Worm (Caenorhabditis elegans): ENCODE data around the gene Y39A1A.17.

Y39A1A.17 gene

DNA sequence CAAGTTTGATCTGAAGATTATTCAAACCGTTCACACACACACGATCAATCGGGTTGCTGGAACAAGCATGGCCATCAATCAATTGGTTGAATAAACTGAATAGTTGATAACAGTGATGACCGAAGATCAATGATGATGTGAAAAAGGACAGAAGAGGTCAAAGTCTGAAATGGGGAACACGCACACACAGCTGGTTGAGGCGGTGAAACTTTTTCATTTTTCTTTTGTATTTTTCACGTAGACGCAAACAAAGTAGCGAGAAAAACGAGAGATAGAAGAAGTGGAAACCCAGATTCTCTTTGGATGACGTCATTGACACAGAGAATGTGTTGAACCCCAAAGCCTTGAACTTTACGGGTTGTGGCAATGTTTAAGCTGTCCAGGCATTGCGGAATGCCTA is 26.6 kb upstream of the Y39A1A.17 start:
- no peak for TF ChIP-seq unc-86 (tag; optimal IDR thresholded peaks at IDR 0.05)
- TF ChIP-seq ama-1 (optimal IDR thresholded peaks at IDR 0.05) = no peak
- TF ChIP-seq hlh-13 (GFP tag; optimal IDR thresholded peaks at IDR 0.05) = no peak
- no peak for TF ChIP-seq unc-42 (tag; optimal IDR thresholded peaks at IDR 0.05)
- TF ChIP-seq ceh-14 (tag; optimal IDR thresholded peaks at IDR 0.05) = no peak
- TF ChIP-seq ceh-22 (tag; optimal IDR thresholded peaks at IDR 0.05) = no peak
- TF ChIP-seq C08G9.2 (tag; optimal IDR thresholded peaks at IDR 0.05) = no peak

DNA sequence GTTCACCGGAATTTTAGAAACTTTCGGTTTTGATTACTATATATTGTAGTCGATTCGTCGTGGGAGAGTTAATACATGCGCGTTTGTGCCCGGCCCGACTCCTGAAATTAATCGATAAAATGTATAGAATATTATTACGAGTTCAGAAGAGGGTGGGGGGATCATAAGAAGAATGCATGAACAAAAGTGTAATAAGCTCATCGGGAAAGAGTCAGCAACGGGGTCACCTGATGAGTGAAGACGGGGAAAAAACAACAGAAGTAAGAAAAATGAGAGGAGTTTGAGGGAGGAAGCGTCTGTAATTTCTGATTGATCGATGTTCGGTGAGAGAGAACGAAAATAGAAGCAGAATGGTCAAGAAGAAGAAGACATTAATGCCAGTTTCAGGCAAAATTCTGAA is 25.2 kb upstream of the Y39A1A.17 start, which contains the start of gene W09D10.4:
Gene W09D10.4 (minus strand): TSS at position 101 of the 400 bp plus-strand sequence.
- no peak for TF ChIP-seq unc-86 (tag; optimal IDR thresholded peaks at IDR 0.05)
- no peak for TF ChIP-seq ahr-1 (tag; optimal IDR thresholded peaks at IDR 0.05)
- no peak for TF ChIP-seq ceh-30 (tag; optimal IDR thresholded peaks at IDR 0.05)
- TF ChIP-seq unc-3 (GFP tag; conservative IDR thresholded peaks at IDR 0.05) = no peak
- TF ChIP-seq unc-3 (tag; optimal IDR thresholded peaks at IDR 0.05) = no peak
- TF ChIP-seq pat-9 (tag; optimal IDR thresholded peaks at IDR 0.05) = no peak

DNA sequence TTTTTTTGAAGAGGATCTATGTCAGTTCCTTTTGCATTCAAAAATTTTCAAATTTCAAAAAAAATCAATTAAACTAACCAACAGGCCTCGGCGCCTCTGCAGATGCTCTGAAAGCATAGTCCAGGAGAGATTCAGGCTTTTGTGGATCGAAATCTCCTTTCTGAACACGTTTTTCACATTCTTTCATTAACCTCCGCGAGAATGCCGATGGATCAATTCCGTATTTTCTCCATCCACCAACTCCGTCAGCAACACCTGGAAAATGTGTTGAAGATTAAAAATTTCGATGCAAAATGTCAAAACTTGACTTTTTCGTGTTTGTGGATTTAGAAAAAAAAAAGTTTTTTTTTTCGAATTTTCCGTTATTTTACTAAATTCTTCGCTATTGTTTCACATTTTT is 23.6 kb upstream of the Y39A1A.17 start:
- TF ChIP-seq fax-1 (tag; optimal IDR thresholded peaks at IDR 0.05) (no peak), ceh-14 (tag; optimal IDR thresholded peaks at IDR 0.05) (no peak), fkh-10 (GFP tag; optimal IDR thresholded peaks at IDR 0.05) (no peak), pag-3 (tag; optimal IDR thresholded peaks at IDR 0.05; ENCODE audit: borderline replicate concordance) (no peak), ceh-34 (tag; optimal IDR thresholded peaks at IDR 0.05) (no peak), ceh-31 (tag; optimal IDR thresholded peaks at IDR 0.05) (no peak), ceh-9 (tag; optimal IDR thresholded peaks at IDR 0.05) (no peak), hlh-8 (tag; optimal IDR thresholded peaks at IDR 0.05) (no peak), ztf-16 (tag; optimal IDR thresholded peaks at IDR 0.05) (no peak), K02D7.2 (tag; optimal IDR thresholded peaks at IDR 0.05) (no peak), F13H6.1 (tag; optimal IDR thresholded peaks at IDR 0.05) (no peak), elt-4 (tag; optimal IDR thresholded peaks at IDR 0.05) (no peak), tbx-7 (tag; optimal IDR thresholded peaks at IDR 0.05) (no peak), ceh-24 (tag; optimal IDR thresholded peaks at IDR 0.05) (no peak), ceh-19 (GFP tag; optimal IDR thresholded peaks at IDR 0.05) (no peak), T23F11.4 (GFP tag; optimal IDR thresholded peaks at IDR 0.05) (no peak)

DNA sequence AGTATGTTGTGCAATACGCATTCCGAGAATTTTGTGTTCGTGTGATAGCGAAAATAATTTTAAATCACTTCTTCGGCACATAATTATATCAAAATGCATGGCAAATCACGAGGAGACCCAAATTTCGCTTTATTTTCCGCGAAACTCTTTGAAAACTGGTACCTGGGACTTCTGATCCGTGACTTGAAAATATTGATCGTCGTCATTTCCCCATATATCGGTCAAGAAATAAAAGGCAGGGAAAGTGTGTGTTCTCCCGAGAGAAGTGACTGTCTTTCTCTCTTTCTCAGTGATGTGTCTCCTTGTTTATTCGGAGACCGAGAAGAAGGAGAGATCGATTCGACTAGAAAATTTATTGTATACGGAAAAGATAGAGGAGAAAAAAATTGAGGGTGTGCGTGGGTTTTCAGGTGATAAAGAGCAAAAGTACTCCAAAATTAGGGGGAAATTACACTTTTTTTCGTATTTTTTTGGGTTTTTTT is 20.3 kb upstream of the Y39A1A.17 start, which contains the start of gene W09D10.5:
Gene W09D10.5 (minus strand): TSS at position 345 of the 482 bp plus-strand sequence.
- TF ChIP-seq sox-2 (GFP tag; IDR thresholded peaks at IDR 0.05) = no peak
- no peak for TF ChIP-seq unc-55 (GFP tag; optimal IDR thresholded peaks at IDR 0.05)
- no peak for TF ChIP-seq ama-1 (optimal IDR thresholded peaks at IDR 0.05)
- TF ChIP-seq hlh-30 (tag; optimal IDR thresholded peaks at IDR 0.05; ENCODE audit: insufficient read depth) = no peak
- no peak for TF ChIP-seq lim-6 (tag; optimal IDR thresholded peaks at IDR 0.05)
- no peak for TF ChIP-seq ceh-9 (tag; optimal IDR thresholded peaks at IDR 0.05)
- no peak for TF ChIP-seq ceh-34 (tag; optimal IDR thresholded peaks at IDR 0.05)

DNA sequence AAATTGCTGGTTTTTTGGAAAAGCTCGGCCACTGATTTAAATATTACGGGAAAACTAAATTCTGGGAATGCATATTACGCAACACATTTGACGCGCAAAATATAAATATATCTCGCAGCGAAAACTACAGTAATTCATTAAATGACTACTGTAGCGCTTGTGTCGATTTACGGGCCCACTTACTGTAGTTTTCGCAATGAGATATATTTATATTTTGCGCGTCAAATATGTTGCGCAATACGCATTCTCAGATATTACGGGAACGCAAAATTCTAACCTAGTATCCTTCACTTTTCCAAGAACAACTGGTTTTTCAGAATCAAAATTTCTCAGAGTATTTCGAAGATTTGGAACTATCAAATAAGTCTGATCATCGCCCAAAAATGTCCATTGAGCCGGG is 18.8 kb upstream of the Y39A1A.17 start:
- no peak for TF ChIP-seq pha-2 (tag; optimal IDR thresholded peaks at IDR 0.05)
- no peak for TF ChIP-seq ceh-48 (tag; optimal IDR thresholded peaks at IDR 0.05)
- TF ChIP-seq ets-4 (tag; optimal IDR thresholded peaks at IDR 0.05) = no peak
- no peak for TF ChIP-seq C08G9.2 (tag; optimal IDR thresholded peaks at IDR 0.05)
- no peak for TF ChIP-seq fax-1 (tag; optimal IDR thresholded peaks at IDR 0.05)
- TF ChIP-seq mec-3 (tag; optimal IDR thresholded peaks at IDR 0.05; ENCODE audit: borderline replicate concordance) = no peak
- no peak for TF ChIP-seq ceh-6 (GFP tag; optimal IDR thresholded peaks at IDR 0.05)
- no peak for TF ChIP-seq ttx-3 (tag; optimal IDR thresholded peaks at IDR 0.05)
- no peak for TF ChIP-seq che-1 (tag; optimal IDR thresholded peaks at IDR 0.05)
